Worm (Caenorhabditis elegans): ENCODE data around the gene C46G7.2.
A peak's percentile ranks its signal among the peaks of the same experiment; 100 is the strongest.

Gene C46G7.2

DNA sequence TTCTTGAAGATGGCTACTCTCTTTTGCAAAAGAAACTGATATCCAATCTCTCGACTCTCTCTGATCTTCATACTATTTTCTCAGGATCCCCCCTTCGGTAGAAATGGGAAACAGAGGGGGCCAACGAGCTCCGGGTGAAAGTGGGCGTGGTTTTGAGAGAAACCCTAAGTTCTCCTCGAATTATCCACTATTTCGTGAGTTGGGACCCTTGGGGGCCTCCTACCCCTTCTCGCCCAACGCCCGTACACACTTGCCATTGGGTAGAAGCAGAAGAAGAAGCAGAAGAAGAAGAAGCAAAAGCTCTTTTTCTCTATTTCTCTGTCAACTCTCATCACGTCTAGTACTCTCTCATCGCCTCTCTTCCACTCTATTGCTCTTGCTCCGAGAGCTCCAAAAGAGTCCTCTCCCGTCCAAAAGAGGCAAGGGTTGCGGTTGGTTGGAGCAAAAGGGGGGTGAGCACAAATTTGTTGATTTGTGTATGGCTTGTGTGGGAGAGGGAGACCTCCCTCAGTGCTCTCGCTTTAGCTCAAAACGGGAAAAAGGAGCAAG, 41.0 kb upstream of the C46G7.2 start:
- TF ChIP-seq ceh-27 (GFP tag; optimal IDR thresholded peaks at IDR 0.05) (peak; percentile 57), K12H6.12 (tag; optimal IDR thresholded peaks at IDR 0.05) (peak; percentile 5), zfh-2 (GFP tag; conservative IDR thresholded peaks at IDR 0.05) (peak; percentile 80), ekl-4 (GFP tag; IDR thresholded peaks at IDR 0.05) (0 out of 2 replicates have a peak, but pooled peaks have one; percentile 42), nfya-2 (GFP tag; IDR thresholded peaks at IDR 0.05) (no peak), hmg-1.2 (GFP tag; IDR thresholded peaks at IDR 0.05) (peak; percentile 62), repo-1 (tag; optimal IDR thresholded peaks at IDR 0.05) (no peak), cebp-1 (GFP tag; IDR thresholded peaks at IDR 0.05) (no peak), cebp-1 (tag; optimal IDR thresholded peaks at IDR 0.05) (peak; percentile 42)

DNA sequence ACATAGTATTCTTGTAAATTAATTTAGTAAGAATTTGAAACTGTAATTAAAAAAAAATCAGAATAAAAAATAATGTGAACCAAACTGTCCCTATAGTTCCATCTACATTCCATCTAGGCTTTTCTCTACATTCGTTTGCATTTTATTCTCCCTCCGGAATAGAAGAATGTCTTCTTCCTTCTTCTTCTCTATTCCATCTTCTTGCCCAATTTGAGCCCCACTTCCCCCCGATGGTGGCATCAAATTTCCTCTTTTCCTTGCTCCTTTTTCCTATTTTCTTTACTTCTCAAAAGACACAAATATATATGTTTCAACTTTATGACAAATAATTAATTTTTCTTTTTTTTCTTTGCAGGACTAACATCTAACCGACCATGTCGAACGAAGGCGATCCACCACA, 39.8 kb upstream of the C46G7.2 start, which contains the start of gene unc-44:
TSS of gene unc-44 (plus strand) at position 356 of the 400 bp plus-strand sequence.
- TF ChIP-seq ztf-25 (GFP tag; IDR thresholded peaks at IDR 0.05) (no peak), nhr-27 (tag; optimal IDR thresholded peaks at IDR 0.05) (no peak), ztf-6 (GFP tag; IDR thresholded peaks at IDR 0.05) (no peak), F33H1.4 (GFP tag; IDR thresholded peaks at IDR 0.05) (no peak), cebp-2 (GFP tag; IDR thresholded peaks at IDR 0.05) (no peak), F37B4.10 (GFP tag; IDR thresholded peaks at IDR 0.05) (no peak), pbrm-1 (GFP tag; IDR thresholded peaks at IDR 0.05) (no peak), dox-1 (GFP tag; IDR thresholded peaks at IDR 0.05) (no peak), ceh-100 (GFP tag; IDR thresholded peaks at IDR 0.05) (no peak), nhr-120 (GFP tag; IDR thresholded peaks at IDR 0.05) (no peak), F39B2.1 (GFP tag; IDR thresholded peaks at IDR 0.05) (no peak), Y53G8AR.9 (GFP tag; conservative IDR thresholded peaks at IDR 0.05) (no peak), him-1 (tag; optimal IDR thresholded peaks at IDR 0.05) (no peak), cebp-1 (GFP tag; IDR thresholded peaks at IDR 0.05) (no peak), cebp-1 (tag; optimal IDR thresholded peaks at IDR 0.05) (no peak), dpl-1 (GFP tag; optimal IDR thresholded peaks at IDR 0.05) (no peak), aptf-2 (GFP tag; conservative IDR thresholded peaks at IDR 0.05) (no peak)

- TF ChIP-seq sptf-2 (GFP tag; optimal IDR thresholded peaks at IDR 0.05) (no peak), cebp-2 (GFP tag; IDR thresholded peaks at IDR 0.05) (no peak), atf-7 (tag; optimal IDR thresholded peaks at IDR 0.05) (no peak), lin-35 (GFP tag; optimal IDR thresholded peaks at IDR 0.05) (no peak), ceh-40 (GFP tag; IDR thresholded peaks at IDR 0.05) (no peak), him-1 (tag; optimal IDR thresholded peaks at IDR 0.05) (no peak), ceh-91 (GFP tag; IDR thresholded peaks at IDR 0.05) (no peak), madf-10 (tag; optimal IDR thresholded peaks at IDR 0.05) (no peak), Y67H2A.10 (GFP tag; conservative IDR thresholded peaks at IDR 0.05) (no peak), mel-28 (tag; optimal IDR thresholded peaks at IDR 0.05; ENCODE audit: borderline replicate concordance) (no peak), ztf-25 (GFP tag; IDR thresholded peaks at IDR 0.05) (no peak), Y95B8A.8 (GFP tag; IDR thresholded peaks at IDR 0.05) (no peak), aptf-3 (GFP tag; IDR thresholded peaks at IDR 0.05) (no peak), sea-2 (GFP tag; IDR thresholded peaks at IDR 0.05) (no peak), ekl-4 (GFP tag; IDR thresholded peaks at IDR 0.05) (no peak), F55B11.4 (tag; optimal IDR thresholded peaks at IDR 0.05; ENCODE audit: borderline replicate concordance, insufficient read depth) (no peak), attf-3 (GFP tag; conservative IDR thresholded peaks at IDR 0.05) (no peak), B0019.2 (GFP tag; conservative IDR thresholded peaks at IDR 0.05) (no peak)
These were observed 37.7 kb upstream of the C46G7.2 start for ce11 chrIV:5977276-5977675.
